Worm (Caenorhabditis elegans): ENCODE results near the gene faah-4.
A peak's percentile ranks its signal among the peaks of the same experiment; 100 is the strongest.

The faah-4 gene

DNA sequence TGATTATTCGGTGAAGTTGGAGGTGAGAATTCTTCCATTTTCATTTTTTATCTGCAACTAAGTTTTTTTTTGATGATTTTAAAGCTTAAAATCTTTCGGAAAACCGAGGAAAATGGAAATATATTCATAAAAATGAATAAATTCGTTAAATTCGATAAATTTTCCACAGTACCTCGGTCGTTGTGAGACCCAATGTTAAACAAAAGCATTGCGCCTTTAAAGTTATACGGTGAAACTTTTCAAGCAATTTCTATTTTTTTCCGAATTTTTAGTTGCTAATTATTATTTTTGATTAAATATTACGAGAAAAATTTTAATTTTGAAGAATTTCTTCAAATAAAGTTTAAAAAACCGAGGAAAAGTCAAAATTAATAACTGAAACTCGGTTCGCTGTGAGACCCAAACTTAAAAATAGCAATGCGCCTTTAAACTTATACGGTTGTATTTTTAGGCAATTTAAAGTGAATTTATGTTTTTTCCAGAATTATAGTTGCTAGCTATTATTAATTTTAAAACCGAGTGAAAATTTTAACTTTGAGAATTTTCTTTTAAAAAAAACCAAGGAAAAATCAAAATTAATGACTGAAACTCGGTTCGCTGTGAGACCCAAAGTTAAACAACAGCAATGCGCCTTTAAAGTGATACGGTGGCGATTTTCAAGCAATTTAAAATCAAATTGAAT is 40.3 kb downstream of the faah-4 start, which contains the start of gene taf-12 (continued):
- TF ChIP-seq sea-2 (GFP tag; IDR thresholded peaks at IDR 0.05): no peak
- no peak for TF ChIP-seq zim-3 (tag; optimal IDR thresholded peaks at IDR 0.05)
- TF ChIP-seq snpc-4 (GFP tag; optimal IDR thresholded peaks at IDR 0.05): no peak
- TF ChIP-seq snpc-4 (tag; optimal IDR thresholded peaks at IDR 0.05): peak in 2 of 4 experiments; percentile 17 to 36
- TF ChIP-seq attf-3 (GFP tag; conservative IDR thresholded peaks at IDR 0.05): no peak
- no peak for TF ChIP-seq cebp-2 (GFP tag; IDR thresholded peaks at IDR 0.05)
- no peak for TF ChIP-seq repo-1 (tag; optimal IDR thresholded peaks at IDR 0.05)
- no peak for TF ChIP-seq ztf-25 (GFP tag; IDR thresholded peaks at IDR 0.05)
- TF ChIP-seq tlf-1 (GFP tag; optimal IDR thresholded peaks at IDR 0.05): peak; percentile 71
- TF ChIP-seq ceh-40 (GFP tag; IDR thresholded peaks at IDR 0.05): no peak
- TF ChIP-seq mxl-1 (tag; optimal IDR thresholded peaks at IDR 0.05): no peak
- no peak for TF ChIP-seq F55B11.4 (tag; optimal IDR thresholded peaks at IDR 0.05; ENCODE audit: borderline replicate concordance, insufficient read depth)
- no peak for TF ChIP-seq nhr-27 (tag; optimal IDR thresholded peaks at IDR 0.05)
- TF ChIP-seq F23B12.7 (tag; optimal IDR thresholded peaks at IDR 0.05; ENCODE audit: insufficient read depth): no peak
- peak; percentile 36 for TF ChIP-seq efl-1 (GFP tag; optimal IDR thresholded peaks at IDR 0.05)
- no peak for TF ChIP-seq aptf-3 (GFP tag; IDR thresholded peaks at IDR 0.05)
- no peak for TF ChIP-seq snpc-1.1 (tag; optimal IDR thresholded peaks at IDR 0.05; ENCODE audit: insufficient read depth)
- TF ChIP-seq tbx-9 (tag; optimal IDR thresholded peaks at IDR 0.05; ENCODE audit: borderline replicate concordance): no peak
- TF ChIP-seq T26A5.8 (tag; optimal IDR thresholded peaks at IDR 0.05): no peak
- TF ChIP-seq ekl-4 (GFP tag; IDR thresholded peaks at IDR 0.05): no peak
- no peak for TF ChIP-seq akir-1 (GFP tag; optimal IDR thresholded peaks at IDR 0.05)
- TF ChIP-seq ztf-3 (GFP tag; optimal IDR thresholded peaks at IDR 0.05): no peak
- 0 out of 2 replicates have a peak, but pooled peaks have one; percentile 16 for TF ChIP-seq nfya-2 (GFP tag; IDR thresholded peaks at IDR 0.05)
- TF ChIP-seq snpc-3.4 (tag; optimal IDR thresholded peaks at IDR 0.05): peak; percentile 7
- no peak for TF ChIP-seq F49E8.2 (tag; optimal IDR thresholded peaks at IDR 0.05; ENCODE audit: insufficient read depth)
- no peak for TF ChIP-seq B0035.1 (tag; optimal IDR thresholded peaks at IDR 0.05)
- no peak for TF ChIP-seq hlh-26 (GFP tag; conservative IDR thresholded peaks at IDR 0.05)
- no peak for TF ChIP-seq madf-10 (tag; optimal IDR thresholded peaks at IDR 0.05)
- TF ChIP-seq hmg-1.2 (GFP tag; IDR thresholded peaks at IDR 0.05): 0 out of 2 replicates have a peak, but pooled peaks have one; percentile 15
- TF ChIP-seq rcor-1 (GFP tag; IDR thresholded peaks at IDR 0.05): no peak
- no peak for TF ChIP-seq F10E7.11 (tag; optimal IDR thresholded peaks at IDR 0.05)
- TF ChIP-seq athp-1 (tag; optimal IDR thresholded peaks at IDR 0.05): peak; percentile 65
- no peak for TF ChIP-seq Y53F4B.3 (GFP tag; IDR thresholded peaks at IDR 0.05)
- peak; percentile 13 for TF ChIP-seq dpl-1 (GFP tag; optimal IDR thresholded peaks at IDR 0.05)
- TF ChIP-seq ceh-27 (GFP tag; optimal IDR thresholded peaks at IDR 0.05): no peak
- peak; percentile 13 for TF ChIP-seq him-1 (tag; optimal IDR thresholded peaks at IDR 0.05)
- no peak for TF ChIP-seq C17E4.6 (GFP tag; IDR thresholded peaks at IDR 0.05)
- no peak for TF ChIP-seq F39B2.1 (GFP tag; IDR thresholded peaks at IDR 0.05)
- no peak for TF ChIP-seq lag-1 (GFP tag; IDR thresholded peaks at IDR 0.05)
- no peak for TF ChIP-seq ceh-79 (tag; optimal IDR thresholded peaks at IDR 0.05)
- no peak for TF ChIP-seq egrh-3 (GFP tag; IDR thresholded peaks at IDR 0.05)
- no peak for TF ChIP-seq ets-4 (GFP tag; optimal IDR thresholded peaks at IDR 0.05)
- TF ChIP-seq nhr-90 (tag; optimal IDR thresholded peaks at IDR 0.05): no peak
- peak; percentile 80 for TF ChIP-seq madf-8 (GFP tag; conservative IDR thresholded peaks at IDR 0.05)
- TF ChIP-seq pbrm-1 (GFP tag; IDR thresholded peaks at IDR 0.05): 0 out of 2 replicates have a peak, but pooled peaks have one; percentile 6
- peak; percentile 73 for TF ChIP-seq ceh-91 (GFP tag; IDR thresholded peaks at IDR 0.05)
- TF ChIP-seq hsf-1 (GFP tag; IDR thresholded peaks at IDR 0.05): no peak
- no peak for TF ChIP-seq lir-1 (GFP tag; conservative IDR thresholded peaks at IDR 0.05)

Measured in whole organism, young adult.